Fruit fly (Drosophila melanogaster) whole organism, embryonic: Measurements from ENCODE around the gene CG9328.

Experiments used
- ATbp ChIP-seq: fragments of 200-800 bp; sonication (Bioruptor generic); optimal IDR thresholded peaks from 2 replicates; lab custom pipeline; 2017; ENCODE audit warnings: missing biosample characterization, mild to moderate bottlenecking, missing genetic modification characterization, missing genetic modification reagents
- Ada2b ChIP-seq: fragments of 200-800 bp; sonication (Bioruptor generic); IDR thresholded peaks from 2 replicates; pipeline ENCODE4 v1.3.6; 2022; ENCODE audit warnings: missing biosample characterization, missing genetic modification characterization
- B-H2 ChIP-seq: fragments of 200-800 bp; sonication (Bioruptor generic); optimal IDR thresholded peaks from 2 replicates; lab custom pipeline; 2018; ENCODE audit warnings: missing biosample characterization, mild to moderate bottlenecking, missing genetic modification characterization
- Bteb2 ChIP-seq: fragments of 200-800 bp; sonication (Bioruptor generic); optimal IDR thresholded peaks from 2 replicates; lab custom pipeline; 2016; ENCODE audit warnings: missing biosample characterization, missing genetic modification characterization
- CG11093 ChIP-seq: fragments of 200-800 bp; sonication (Bioruptor generic); IDR thresholded peaks from 3 replicates; pipeline ENCODE4 v1.3.6; 2022; ENCODE audit warnings: missing biosample characterization, missing genetic modification characterization
- CG13424 ChIP-seq: fragments of 200-800 bp; sonication (Bioruptor generic); optimal IDR thresholded peaks from 2 replicates; lab custom pipeline; 2019; ENCODE audit warnings: missing biosample characterization, mild to moderate bottlenecking, missing genetic modification characterization, moderate library complexity
- CG15514 ChIP-seq: fragments of 200-800 bp; sonication (Bioruptor generic); optimal IDR thresholded peaks from 3 replicates; lab custom pipeline; 2017; ENCODE audit warnings: missing biosample characterization, missing genetic modification characterization, mild to moderate bottlenecking, moderate library complexity, missing genetic modification reagents
- CG17612 ChIP-seq: fragments of 200-800 bp; sonication (Bioruptor generic); IDR thresholded peaks from 2 replicates; pipeline ENCODE4 v1.3.6; 2022; ENCODE audit warnings: missing biosample characterization, missing genetic modification characterization
- CG31388 ChIP-seq: fragments of 200-800 bp; sonication (Bioruptor generic); optimal IDR thresholded peaks from 2 replicates; lab custom pipeline; 2016; ENCODE audit warnings: missing biosample characterization, missing genetic modification characterization
- CG3281 ChIP-seq: fragments of 200-800 bp; sonication (Bioruptor generic); optimal IDR thresholded peaks from 3 replicates; lab custom pipeline; 2017; ENCODE audit warnings: missing biosample characterization, mild to moderate bottlenecking, missing genetic modification characterization
- CG33213 ChIP-seq: fragments of 200-800 bp; sonication (Bioruptor generic); optimal IDR thresholded peaks from 3 replicates; lab custom pipeline; 2016; ENCODE audit warnings: missing biosample characterization, missing genetic modification characterization
- CG3847 ChIP-seq: fragments of 200-800 bp; sonication (Bioruptor generic); IDR thresholded peaks from 2 replicates; pipeline ENCODE4 v1.3.6; 2022; ENCODE audit warnings: missing biosample characterization, missing genetic modification characterization
- CG6765 ChIP-seq: fragments of 200-800 bp; sonication (Bioruptor generic); optimal IDR thresholded peaks from 3 replicates; lab custom pipeline; 2017; ENCODE audit warnings: missing biosample characterization, mild to moderate bottlenecking, missing genetic modification characterization
- CG6854 ChIP-seq: fragments of 200-800 bp; sonication (Bioruptor generic); optimal IDR thresholded peaks from 3 replicates; lab custom pipeline; 2017; ENCODE audit warnings: missing biosample characterization, mild to moderate bottlenecking, missing genetic modification characterization
- CG8924 ChIP-seq: fragments of 200-800 bp; optimal IDR thresholded peaks from 3 replicates; lab custom pipeline; 2019; ENCODE audit warnings: missing biosample characterization, mild to moderate bottlenecking, missing genetic modification characterization, moderate library complexity
- CG8944 ChIP-seq: fragments of 200-800 bp; sonication (Bioruptor generic); optimal IDR thresholded peaks from 3 replicates; lab custom pipeline; 2016; ENCODE audit warnings: missing biosample characterization, missing genetic modification characterization
- CG9876 ChIP-seq: fragments of 200-800 bp; sonication (Bioruptor generic); optimal IDR thresholded peaks from 2 replicates; lab custom pipeline; 2016; ENCODE audit warnings: missing biosample characterization, missing genetic modification characterization
- CHES-1-like ChIP-seq: fragments of 200-800 bp; sonication (Bioruptor generic); optimal IDR thresholded peaks from 2 replicates; lab custom pipeline; 2016; ENCODE audit warnings: missing biosample characterization, missing genetic modification characterization
- Dip2 ChIP-seq: fragments of 200-800 bp; sonication (Bioruptor generic); IDR thresholded peaks from 2 replicates; pipeline ENCODE4 v1.3.6; 2022; ENCODE audit warnings: missing biosample characterization, missing genetic modification characterization
- Doc2 ChIP-seq: fragments of 200-800 bp; sonication (Bioruptor generic); IDR thresholded peaks from 2 replicates; pipeline ENCODE4 v1.3.6; 2022; ENCODE audit warnings: missing biosample characterization, missing genetic modification characterization
- Doc3 ChIP-seq: fragments of 200-800 bp; sonication (Bioruptor generic); IDR thresholded peaks from 3 replicates; pipeline ENCODE4 v1.3.6; 2022; ENCODE audit warnings: missing biosample characterization, missing genetic modification characterization; ENCODE audit not compliant: partially characterized antibody
- Ets65A ChIP-seq: fragments of 200-800 bp; sonication (Bioruptor generic); peaks from one replicate; lab custom pipeline; 2016; ENCODE audit warnings: missing biosample characterization, missing genetic modification characterization
- Gug ChIP-seq: fragments of 200-800 bp; sonication (Bioruptor generic); IDR thresholded peaks from 4 replicates; pipeline ENCODE4 v1.3.6; 2022; ENCODE audit warnings: missing biosample characterization, missing genetic modification characterization
- Hr78 ChIP-seq, 2 experiments: fragments of 200-800 bp in 1 of 2; fragments of >200 bp in 1 of 2; sonication (Bioruptor generic) in 1 of 2; optimal IDR thresholded peaks; 2 replicates each; lab custom pipeline; 2017 to 2019; ENCODE audit warnings: missing biosample characterization in 2 of 2, missing genetic modification characterization in 2 of 2, mild to moderate bottlenecking in 1 of 2, moderate library complexity in 1 of 2
- Jarid2 ChIP-seq: fragments of 200-800 bp; sonication (Bioruptor generic); optimal IDR thresholded peaks from 3 replicates; lab custom pipeline; 2017; ENCODE audit warnings: mild to moderate bottlenecking, missing biosample characterization, missing genetic modification reagents, missing genetic modification characterization
- Max ChIP-seq: fragments of 200-800 bp; sonication (Bioruptor generic); optimal IDR thresholded peaks from 2 replicates; lab custom pipeline; 2016; ENCODE audit warnings: missing biosample characterization, mild to moderate bottlenecking, missing genetic modification characterization
- Oli ChIP-seq: fragments of 200-800 bp; sonication (Bioruptor generic); optimal IDR thresholded peaks from 2 replicates; lab custom pipeline; 2018; ENCODE audit warnings: missing biosample characterization, mild to moderate bottlenecking, missing genetic modification characterization, moderate library complexity
- Pdp1 ChIP-seq, 2 experiments: fragments of 200-800 bp; sonication (Bioruptor generic); optimal IDR thresholded peaks; 3 replicates each; lab custom pipeline; 2016; ENCODE audit warnings: missing biosample characterization in 2 of 2, missing genetic modification characterization in 2 of 2, mild to moderate bottlenecking in 1 of 2, moderate library complexity in 1 of 2
- Rfx ChIP-seq: fragments of 200-800 bp; sonication (Bioruptor generic); IDR thresholded peaks from 2 replicates; pipeline ENCODE4 v1.3.6; 2022; ENCODE audit warnings: missing biosample characterization, missing genetic modification characterization
- Scr ChIP-seq: fragments of 200-800 bp; sonication (Bioruptor generic); IDR thresholded peaks from 2 replicates; pipeline ENCODE4 v1.3.6; 2022; ENCODE audit warnings: missing biosample characterization, missing genetic modification characterization; ENCODE audit not compliant: partially characterized antibody
- Six4 ChIP-seq: fragments of 200-800 bp; sonication (Bioruptor generic); optimal IDR thresholded peaks from 2 replicates; lab custom pipeline; 2016; ENCODE audit warnings: missing biosample characterization, missing genetic modification characterization
- ac ChIP-seq: fragments of 200-800 bp; sonication (Bioruptor generic); optimal IDR thresholded peaks from 3 replicates; lab custom pipeline; 2017; ENCODE audit warnings: missing biosample characterization, mild to moderate bottlenecking, missing genetic modification characterization
- ara ChIP-seq: fragments of 200-800 bp; sonication (Bioruptor generic); IDR thresholded peaks from 2 replicates; pipeline ENCODE4 v1.3.6; 2022; ENCODE audit warnings: missing biosample characterization, missing genetic modification characterization
- croc ChIP-seq: fragments of 200-800 bp; sonication (Bioruptor generic); conservative IDR thresholded peaks from 3 replicates; pipeline ENCODE4 v1.3.6; 2022; ENCODE audit warnings: missing biosample characterization, missing genetic modification characterization
- crol ChIP-seq: fragments of 200-800 bp; sonication (Bioruptor generic); IDR thresholded peaks from 2 replicates; pipeline ENCODE4 v1.3.6; 2022; ENCODE audit warnings: missing biosample characterization, missing genetic modification characterization
- da ChIP-seq: fragments of 200-800 bp; sonication (Bioruptor generic); optimal IDR thresholded peaks from 2 replicates; lab custom pipeline; 2016; ENCODE audit warnings: missing biosample characterization, missing genetic modification characterization
- danr ChIP-seq: fragments of 200-800 bp; sonication (Bioruptor generic); IDR thresholded peaks from 2 replicates; pipeline ENCODE4 v1.3.6; 2022; ENCODE audit warnings: missing biosample characterization, missing genetic modification characterization
- dm ChIP-seq: fragments of 200-800 bp; sonication (Bioruptor generic); optimal IDR thresholded peaks from 3 replicates; lab custom pipeline; 2016; ENCODE audit warnings: missing biosample characterization, missing genetic modification characterization
- fu2 ChIP-seq: fragments of 200-800 bp; sonication (Bioruptor generic); optimal IDR thresholded peaks from 2 replicates; lab custom pipeline; 2016; ENCODE audit warnings: missing biosample characterization, missing genetic modification characterization
- ham ChIP-seq: fragments of 200-800 bp; sonication (Bioruptor generic); IDR thresholded peaks from 2 replicates; pipeline ENCODE4 v1.3.6; 2022; ENCODE audit warnings: missing biosample characterization, missing genetic modification characterization
- jigr1 ChIP-seq: fragments of 200-800 bp; sonication (Bioruptor generic); IDR thresholded peaks from 3 replicates; pipeline ENCODE4 v1.3.6; 2022; ENCODE audit warnings: missing biosample characterization, missing genetic modification characterization
- jing ChIP-seq: fragments of 200-800 bp; sonication (Bioruptor generic); optimal IDR thresholded peaks from 2 replicates; lab custom pipeline; 2018; ENCODE audit warnings: missing biosample characterization, mild to moderate bottlenecking, missing genetic modification characterization
- maf-S ChIP-seq: fragments of 200-800 bp; sonication (Bioruptor generic); optimal IDR thresholded peaks from 2 replicates; lab custom pipeline; 2016; ENCODE audit warnings: missing biosample characterization, missing genetic modification characterization
- otp ChIP-seq: fragments of 200-800 bp; sonication (Bioruptor generic); IDR thresholded peaks from 3 replicates; pipeline ENCODE4, ENCODE4 v1.3.6; 2022; ENCODE audit warnings: missing biosample characterization, missing genetic modification characterization
- pan ChIP-seq, 4 experiments: fragments of >200 bp in 3 of 4; fragments of 200-800 bp in 1 of 4; sonication (Bioruptor generic) in 1 of 4; optimal IDR thresholded peaks in 3 of 4; IDR thresholded peaks in 1 of 4; 2 replicates each; pipeline versions ENCODE4 v1.3.6 to Lab custom; 2017 to 2022; ENCODE audit warnings: missing biosample characterization in 2 of 4, missing genetic modification characterization in 2 of 4, mixed read lengths in 1 of 4
- prd ChIP-seq, 3 experiments: fragments of >200 bp in 2 of 3; fragments of 200-800 bp in 1 of 3; sonication (Bioruptor generic) in 1 of 3; optimal IDR thresholded peaks in 2 of 3; IDR thresholded peaks in 1 of 3; 2 replicates in 2 of 3; 3 replicates in 1 of 3; pipeline versions ENCODE4 v1.3.6 to Lab custom; 2017 to 2022; ENCODE audit warnings: missing biosample characterization in 1 of 3, missing genetic modification characterization in 1 of 3
- row ChIP-seq: fragments of 200-800 bp; sonication (Bioruptor generic); IDR thresholded peaks from 3 replicates; pipeline ENCODE4 v1.3.6; 2022; ENCODE audit warnings: missing biosample characterization, missing genetic modification characterization
- sima ChIP-seq: fragments of 200-800 bp; sonication (Bioruptor generic); optimal IDR thresholded peaks from 2 replicates; lab custom pipeline; 2016; ENCODE audit warnings: missing biosample characterization, missing genetic modification characterization
- stc ChIP-seq: fragments of 200-800 bp; sonication (Bioruptor generic); IDR thresholded peaks from 2 replicates; pipeline ENCODE4 v1.3.6; 2022; ENCODE audit warnings: missing biosample characterization, missing genetic modification characterization

Gene CG9328

dm6 chr2L:20759809-20760485 lies 37.6 kb upstream of the CG9328 start (continued):
- TF ChIP-seq Hr78 (GFP tag; optimal IDR thresholded peaks at IDR 0.05; lab: Kevin White, UChicago), result no peak
- no peak for TF ChIP-seq ara (GFP tag; lab: Robert Waterston, UW)
- TF ChIP-seq ac (GFP tag; lab: Kevin White, UChicago), result no peak
- no peak for TF ChIP-seq Doc3 (GFP tag; lab: Robert Waterston, UW)
- 0 out of 3 replicates have a peak, but pooled peaks have one; percentile 25 for TF ChIP-seq jigr1 (GFP tag; lab: Robert Waterston, UW)
- no peak for TF ChIP-seq ham
- no peak for TF ChIP-seq CG8944 (GFP tag; lab: Kevin White, UChicago)
- no peak for TF ChIP-seq CG31388 (GFP tag; lab: Kevin White, UChicago)
- peak; percentile 18 for TF ChIP-seq Max (GFP tag; lab: Kevin White, UChicago)
- TF ChIP-seq CG8924 (tag; lab: Kevin White, UChicago), result peak; percentile 61
- TF ChIP-seq CG9876 (GFP tag; lab: Kevin White, UChicago), result no peak
- no peak for TF ChIP-seq CG15514 (GFP tag; lab: Kevin White, UChicago)
- TF ChIP-seq Pdp1 (GFP tag; optimal IDR thresholded peaks at IDR 0.05; lab: Kevin White, UChicago), result peak; percentile 12 to 21
- peak; percentile 58 for TF ChIP-seq CG13424 (tag; lab: Kevin White, UChicago)
- peak; percentile 41; the same call in 1 of the 2 replicates for TF ChIP-seq Ada2b (GFP tag; lab: Robert Waterston, UW)
- TF ChIP-seq otp (GFP tag; lab: Robert Waterston, UW), result 0 out of 3 replicates have a peak, but pooled peaks have one; percentile 44
- no peak for TF ChIP-seq jing (GFP tag; lab: Kevin White, UChicago)
- no peak for TF ChIP-seq Gug
- TF ChIP-seq danr (GFP tag; lab: Robert Waterston, UW), result no peak
- TF ChIP-seq CG6765 (GFP tag; lab: Kevin White, UChicago), result peak; percentile 21
- no peak for TF ChIP-seq Six4
- TF ChIP-seq CG3847 (GFP tag; lab: Robert Waterston, UW), result peak; percentile 41; the same call in 1 of the 2 replicates
- TF ChIP-seq CG33213 (GFP tag; lab: Kevin White, UChicago), result no peak
- no peak for TF ChIP-seq crol
- TF ChIP-seq prd (optimal IDR thresholded peaks at IDR 0.05; lab: Kevin White, UChicago), result no peak
- peak; percentile 46; the same call in 2 of the 3 replicates for TF ChIP-seq prd (GFP tag; IDR thresholded peaks at IDR 0.05; lab: Robert Waterston, UW)
- no peak for TF ChIP-seq maf-S
- peak; percentile 68 for TF ChIP-seq row
- TF ChIP-seq Oli (tag; lab: Kevin White, UChicago), result peak; percentile 64
- TF ChIP-seq Rfx (GFP tag; lab: Robert Waterston, UW), result peak; percentile 50
- TF ChIP-seq CG6854 (GFP tag; lab: Kevin White, UChicago), result no peak
- TF ChIP-seq Bteb2 (GFP tag; lab: Kevin White, UChicago), result no peak
- no peak for TF ChIP-seq fu2 (GFP tag; lab: Kevin White, UChicago)
- TF ChIP-seq da (GFP tag; lab: Kevin White, UChicago), result no peak
- no peak for TF ChIP-seq CG17612 (GFP tag; lab: Robert Waterston, UW)
- TF ChIP-seq B-H2, result no peak
- TF ChIP-seq Ets65A (GFP tag; lab: Kevin White, UChicago), result peak; percentile 59
- no peak for TF ChIP-seq Dip2 (GFP tag; lab: Robert Waterston, UW)
- peak; percentile 51 for TF ChIP-seq stc (GFP tag; lab: Robert Waterston, UW)
- TF ChIP-seq CG11093 (GFP tag; lab: Robert Waterston, UW), result 0 out of 3 replicates have a peak, but pooled peaks have one; percentile 35
- no peak for TF ChIP-seq Scr
- no peak for TF ChIP-seq pan (optimal IDR thresholded peaks at IDR 0.05; lab: Kevin White, UChicago)
- TF ChIP-seq pan (GFP tag; optimal IDR thresholded peaks at IDR 0.05 in 1 of 2, IDR thresholded peaks at IDR 0.05 in 1 of 2), result peak in 1 of 2 experiments; percentile 43
- no peak for TF ChIP-seq sima (GFP tag; lab: Kevin White, UChicago)
- TF ChIP-seq CHES-1-like (GFP tag; lab: Kevin White, UChicago), result no peak
- no peak; the same call in 2 of the 3 replicates for TF ChIP-seq croc (GFP tag; lab: Robert Waterston, UW)
- no peak for TF ChIP-seq dm (GFP tag; lab: Kevin White, UChicago)
- TF ChIP-seq Jarid2 (GFP tag; lab: Kevin White, UChicago), result no peak
- peak; percentile 5 for TF ChIP-seq ATbp (GFP tag; lab: Kevin White, UChicago)
- TF ChIP-seq CG3281, result peak; percentile 38
- TF ChIP-seq Doc2 (GFP tag; lab: Robert Waterston, UW), result no peak
